Worm (Caenorhabditis elegans) whole organism, L1 larva: Measurements from ENCODE around the gene cnnm-1.

Source experiments
- C04F5.9 ChIP-seq: sonication (generic microtip); optimal IDR thresholded peaks from 2 replicates; lab custom pipeline; 2016; ENCODE audit warnings: missing genetic modification characterization, missing compliant biosample characterization
- C34B4.2 ChIP-seq: sonication (generic microtip); optimal IDR thresholded peaks from 2 replicates; lab custom pipeline; 2017; ENCODE audit warnings: mild to moderate bottlenecking, missing genetic modification characterization, missing compliant biosample characterization
- F16B12.6 ChIP-seq: fragments of 150-350 bp; optimal IDR thresholded peaks from 2 replicates; lab custom pipeline; 2014; ENCODE audit warnings: missing biosample characterization, missing genetic modification characterization
- Y116A8C.19 ChIP-seq: sonication (generic microtip); optimal IDR thresholded peaks from 2 replicates; lab custom pipeline; 2016; ENCODE audit warnings: missing compliant biosample characterization, missing genetic modification characterization, borderline replicate concordance
- alr-1 ChIP-seq: fragments of 200-800 bp; sonication (Bioruptor generic); optimal IDR thresholded peaks from 2 replicates; lab custom pipeline; 2018; ENCODE audit warnings: borderline replicate concordance, mild to moderate bottlenecking, missing genetic modification characterization, missing compliant biosample characterization
- aly-2 ChIP-seq: fragments of 150-350 bp; optimal IDR thresholded peaks from 2 replicates; lab custom pipeline; 2014; ENCODE audit warnings: missing biosample characterization, missing genetic modification characterization
- ceh-63 ChIP-seq: fragments of 200-800 bp; sonication (Bioruptor generic); optimal IDR thresholded peaks from 2 replicates; lab custom pipeline; 2018; ENCODE audit warnings: mild to moderate bottlenecking, missing genetic modification characterization, missing compliant biosample characterization
- ceh-82 ChIP-seq, 3 experiments: fragments of 150-350 bp in 1 of 3; sonication (generic microtip) in 2 of 3; optimal IDR thresholded peaks; 2 replicates each; lab custom pipeline; 2014 to 2017; ENCODE audit warnings: missing biosample characterization in 3 of 3, missing genetic modification characterization in 3 of 3
- ces-1 ChIP-seq: fragments of 150-350 bp; optimal IDR thresholded peaks from 2 replicates; lab custom pipeline; 2014; ENCODE audit warnings: missing biosample characterization, missing genetic modification reagents, missing genetic modification characterization
- dpl-1 ChIP-seq, 3 experiments: fragments of 150-350 bp in 2 of 3; sonication (generic microtip) in 1 of 3; optimal IDR thresholded peaks; 2 replicates each; lab custom pipeline; 2014 to 2017; ENCODE audit warnings: missing biosample characterization in 3 of 3, missing genetic modification characterization in 3 of 3, missing genetic modification reagents in 3 of 3
- dsc-1 ChIP-seq: sonication (generic microtip); optimal IDR thresholded peaks from 2 replicates; lab custom pipeline; 2016; ENCODE audit warnings: mild to moderate bottlenecking, missing genetic modification characterization, missing compliant biosample characterization
- efl-1 ChIP-seq, 4 experiments: fragments of 150-350 bp; optimal IDR thresholded peaks in 3 of 4; peaks in 1 of 4; 1 replicate in 1 of 4; 2 replicates in 3 of 4; lab custom pipeline; 2014; ENCODE audit warnings: missing biosample characterization in 2 of 4, missing genetic modification characterization in 2 of 4, missing genetic modification reagents in 2 of 4
- egl-13 ChIP-seq: sonication (generic microtip); optimal IDR thresholded peaks from 2 replicates; lab custom pipeline; 2016; ENCODE audit warnings: missing genotype, missing genetic modification reagents, missing genetic modification characterization, missing compliant biosample characterization
- egl-27 ChIP-seq, 2 experiments: fragments of 150-350 bp in 1 of 2; sonication (generic microtip); optimal IDR thresholded peaks; 3 replicates each; lab custom pipeline; 2017 to 2018; ENCODE audit warnings: missing biosample characterization in 2 of 2, missing genetic modification characterization in 2 of 2, missing genetic modification reagents in 2 of 2
- elt-2 ChIP-seq: sonication (generic microtip); optimal IDR thresholded peaks from 2 replicates; lab custom pipeline; 2016; ENCODE audit warnings: missing genetic modification characterization, mild to moderate bottlenecking, inconsistent platforms, missing compliant biosample characterization, missing genetic modification reagents
- elt-3 ChIP-seq, 6 experiments: fragments of 150-350 bp in 1 of 6; sonication (generic microtip); optimal IDR thresholded peaks; 2 replicates each; lab custom pipeline; 2017 to 2018; ENCODE audit warnings: missing biosample characterization in 6 of 6, missing genetic modification characterization in 6 of 6, inconsistent platforms in 1 of 6
- fkh-4 ChIP-seq: sonication (generic microtip); optimal IDR thresholded peaks from 2 replicates; lab custom pipeline; 2016; ENCODE audit warnings: missing compliant biosample characterization, missing genetic modification characterization, borderline replicate concordance
- grh-1 ChIP-seq: fragments of 200-800 bp; sonication (Bioruptor generic); IDR thresholded peaks from 2 replicates; pipeline ENCODE4 v1.3.6; 2022; ENCODE audit warnings: missing genetic modification reagents, missing genetic modification characterization, missing compliant biosample characterization
- hlh-17 ChIP-seq: fragments of 200-800 bp; sonication (Bioruptor generic); optimal IDR thresholded peaks from 2 replicates; lab custom pipeline; 2018; ENCODE audit warnings: missing genetic modification characterization, mild to moderate bottlenecking, missing compliant biosample characterization, moderate library complexity, borderline replicate concordance
- irx-1 ChIP-seq: sonication (generic microtip); optimal IDR thresholded peaks from 2 replicates; lab custom pipeline; 2016; ENCODE audit warnings: missing genetic modification characterization, missing compliant biosample characterization
- jun-1 ChIP-seq: fragments of 150-350 bp; optimal IDR thresholded peaks from 2 replicates; lab custom pipeline; 2014; ENCODE audit warnings: missing biosample characterization, missing genetic modification reagents, missing genetic modification characterization
- lin-14 ChIP-seq: fragments of 200-800 bp; sonication (Bioruptor generic); optimal IDR thresholded peaks from 2 replicates; lab custom pipeline; 2018; ENCODE audit warnings: mild to moderate bottlenecking, missing genetic modification characterization, moderate library complexity, missing compliant biosample characterization
- lir-3 ChIP-seq: sonication (generic microtip); optimal IDR thresholded peaks from 2 replicates; lab custom pipeline; 2016; ENCODE audit warnings: mild to moderate bottlenecking, missing genetic modification characterization, moderate library complexity, missing compliant biosample characterization; ENCODE audit not compliant: poor library complexity
- nhr-12 ChIP-seq: sonication (generic microtip); optimal IDR thresholded peaks from 2 replicates; lab custom pipeline; 2017; ENCODE audit warnings: missing biosample characterization, missing genetic modification characterization
- nhr-20 ChIP-seq: sonication (generic microtip); optimal IDR thresholded peaks from 2 replicates; lab custom pipeline; 2016; ENCODE audit warnings: mild to moderate bottlenecking, missing genetic modification characterization, missing compliant biosample characterization
- nhr-237 ChIP-seq: fragments of 150-350 bp; optimal IDR thresholded peaks from 2 replicates; lab custom pipeline; 2014; ENCODE audit warnings: missing biosample characterization, missing genetic modification characterization
- nhr-28 ChIP-seq: fragments of 150-350 bp; optimal IDR thresholded peaks from 2 replicates; lab custom pipeline; 2014; ENCODE audit warnings: missing biosample characterization, missing genetic modification characterization
- nhr-71 ChIP-seq: sonication (generic microtip); optimal IDR thresholded peaks from 2 replicates; lab custom pipeline; 2016; ENCODE audit warnings: mild to moderate bottlenecking, missing genetic modification characterization, moderate library complexity, missing compliant biosample characterization
- nhr-77 ChIP-seq: fragments of 150-350 bp; optimal IDR thresholded peaks from 2 replicates; lab custom pipeline; 2014; ENCODE audit warnings: missing biosample characterization, missing genetic modification characterization
- nhr-84 ChIP-seq: sonication (generic microtip); optimal IDR thresholded peaks from 2 replicates; lab custom pipeline; 2017; ENCODE audit warnings: missing biosample characterization, missing genetic modification characterization
- nhr-85 ChIP-seq: sonication (generic microtip); peaks from one replicate; lab custom pipeline; 2016; ENCODE audit warnings: missing genetic modification characterization, inconsistent platforms, missing compliant biosample characterization
- pag-3 ChIP-seq: sonication (generic microtip); optimal IDR thresholded peaks from 2 replicates; lab custom pipeline; 2017; ENCODE audit warnings: missing genetic modification characterization, mild to moderate bottlenecking, missing compliant biosample characterization, antibody characterized with exemption, borderline replicate concordance; ENCODE audit not compliant: insufficient read depth
- pax-3 ChIP-seq: fragments of 200-800 bp; sonication (Bioruptor generic); optimal IDR thresholded peaks from 2 replicates; lab custom pipeline; 2018; ENCODE audit warnings: mild to moderate bottlenecking, missing genetic modification characterization, moderate library complexity, missing compliant biosample characterization
- rnt-1 ChIP-seq: sonication (generic microtip); optimal IDR thresholded peaks from 2 replicates; lab custom pipeline; 2016; ENCODE audit warnings: mild to moderate bottlenecking, missing genetic modification characterization, moderate library complexity, missing compliant biosample characterization
- snpc-4 ChIP-seq: fragments of 150-350 bp; optimal IDR thresholded peaks from 2 replicates; lab custom pipeline; 2014; ENCODE audit warnings: missing biosample characterization, missing genetic modification characterization
- sptf-1 ChIP-seq: fragments of 150-350 bp; optimal IDR thresholded peaks from 2 replicates; lab custom pipeline; 2014; ENCODE audit warnings: missing biosample characterization, missing genetic modification characterization
- sup-37 ChIP-seq: fragments of 200-800 bp; sonication (Bioruptor generic); optimal IDR thresholded peaks from 2 replicates; lab custom pipeline; 2018; ENCODE audit warnings: mild to moderate bottlenecking, missing genetic modification characterization, missing compliant biosample characterization
- swsn-7 ChIP-seq: sonication (generic microtip); optimal IDR thresholded peaks from 2 replicates; lab custom pipeline; 2016; ENCODE audit warnings: missing genetic modification characterization, missing compliant biosample characterization
- tbx-2 ChIP-seq: sonication (generic microtip); optimal IDR thresholded peaks from 2 replicates; lab custom pipeline; 2016; ENCODE audit warnings: missing genetic modification characterization, missing compliant biosample characterization
- tlp-1 ChIP-seq: fragments of 150-350 bp; optimal IDR thresholded peaks from 2 replicates; lab custom pipeline; 2014; ENCODE audit warnings: missing biosample characterization, missing genetic modification characterization
- unc-130 ChIP-seq: fragments of 150-350 bp; optimal IDR thresholded peaks from 2 replicates; lab custom pipeline; 2017; ENCODE audit warnings: missing biosample characterization, missing genetic modification characterization, inconsistent platforms
- unc-86 ChIP-seq: sonication (generic microtip); optimal IDR thresholded peaks from 2 replicates; lab custom pipeline; 2016; ENCODE audit warnings: missing genetic modification characterization, missing compliant biosample characterization
- unc-98 ChIP-seq: fragments of 200-800 bp; sonication (Bioruptor generic); IDR thresholded peaks from 2 replicates; pipeline ENCODE4 v1.3.6; 2022; ENCODE audit warnings: missing genetic modification characterization, missing compliant biosample characterization
- ztf-11 ChIP-seq, 2 experiments: sonication (generic microtip); optimal IDR thresholded peaks; 2 replicates each; lab custom pipeline; 2016 to 2017; ENCODE audit warnings: missing genetic modification characterization in 2 of 2, missing biosample characterization in 1 of 2, missing compliant biosample characterization in 1 of 2
- ztf-4 ChIP-seq: fragments of 150-350 bp; optimal IDR thresholded peaks from 2 replicates; lab custom pipeline; 2014; ENCODE audit warnings: missing biosample characterization, missing genetic modification characterization

The cnnm-1 gene

DNA sequence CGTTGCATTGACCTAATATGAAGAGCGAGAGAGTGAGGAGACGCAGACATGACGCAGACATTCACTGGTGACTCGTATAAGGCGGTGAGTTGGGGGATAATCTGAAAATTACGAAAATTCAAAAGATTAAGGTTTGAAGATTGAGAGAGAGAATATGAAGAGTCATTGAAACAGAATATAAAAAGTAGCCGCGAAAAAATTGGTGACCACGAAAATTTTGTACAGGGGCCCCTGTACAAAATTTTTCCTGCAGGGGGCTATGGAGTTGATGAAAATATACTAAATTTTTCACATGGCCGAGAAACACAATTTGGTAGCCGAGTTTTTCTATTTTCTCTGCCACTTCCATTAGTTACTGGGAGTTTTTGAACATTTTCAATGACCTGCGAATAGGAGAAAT lies at the start of gene cnnm-1:
TSS of gene cnnm-1 (minus strand) at position 101 of the 400 bp plus-strand sequence.
- TF ChIP-seq dsc-1 (tag; lab: Kevin White, UChicago) (peak; percentile 15), ceh-82 (tag; optimal IDR thresholded peaks at IDR 0.05; lab: Kevin White, UChicago) (no peak)

- no peak for TF ChIP-seq lin-14 (GFP tag; lab: Kevin White, UChicago)
- TF ChIP-seq elt-3 (tag; optimal IDR thresholded peaks at IDR 0.05; lab: Kevin White, UChicago), result no peak
- no peak for TF ChIP-seq Y116A8C.19
- TF ChIP-seq pag-3 (tag; lab: Kevin White, UChicago), result no peak
- TF ChIP-seq F16B12.6, result no peak
- no peak for TF ChIP-seq elt-2
- TF ChIP-seq nhr-84, result no peak
- no peak for TF ChIP-seq dpl-1 (GFP tag; optimal IDR thresholded peaks at IDR 0.05; lab: Kevin White, UChicago)
- no peak for TF ChIP-seq unc-130 (tag; lab: Kevin White, UChicago)
- TF ChIP-seq tbx-2 (tag; lab: Kevin White, UChicago), result no peak
- no peak for TF ChIP-seq egl-13
- no peak for TF ChIP-seq unc-98
Observed at ce11 chrIV:17255001-17255400, 48.4 kb upstream of the cnnm-1 start, which contains the start of gene gtf-2E1. Gene gtf-2E1, plus strand, starts transcription at chrIV:17255301.

ce11 chrIV:17253435-17253834 lies 46.8 kb upstream of the cnnm-1 start:
- TF ChIP-seq nhr-12 (tag; lab: Kevin White, UChicago) (no peak), lir-3 (tag; lab: Kevin White, UChicago) (no peak), nhr-85 (tag; lab: Kevin White, UChicago) (no peak), ces-1 (GFP tag; lab: Kevin White, UChicago) (no peak), irx-1 (no peak), unc-98 (no peak), swsn-7 (tag; lab: Kevin White, UChicago) (no peak), snpc-4 (tag; lab: Kevin White, UChicago) (no peak), sup-37 (GFP tag; lab: Kevin White, UChicago) (no peak), egl-27 (tag; optimal IDR thresholded peaks at IDR 0.05; lab: Kevin White, UChicago) (no peak), jun-1 (no peak), aly-2 (tag; lab: Kevin White, UChicago) (no peak), alr-1 (tag; lab: Kevin White, UChicago) (no peak), elt-2 (no peak), sptf-1 (tag; lab: Kevin White, UChicago) (no peak), fkh-4 (tag; lab: Kevin White, UChicago) (no peak), nhr-77 (tag; lab: Kevin White, UChicago) (no peak)

- TF ChIP-seq ztf-11 (tag; optimal IDR thresholded peaks at IDR 0.05; lab: Kevin White, UChicago) (peak; percentile 62 to 95), nhr-237 (peak; percentile 97), nhr-77 (tag; lab: Kevin White, UChicago) (peak; percentile 98), C04F5.9 (peak; percentile 92), ztf-4 (tag; lab: Kevin White, UChicago) (peak; percentile 97), swsn-7 (tag; lab: Kevin White, UChicago) (peak; percentile 99), tbx-2 (tag; lab: Kevin White, UChicago) (peak; percentile 99), rnt-1 (peak; percentile 99), F16B12.6 (peak; percentile 79), aly-2 (tag; lab: Kevin White, UChicago) (peak; percentile 94), grh-1 (GFP tag; lab: Robert Waterston, UW) (peak; percentile 98), nhr-28 (tag; lab: Kevin White, UChicago) (no peak), pax-3 (tag; lab: Kevin White, UChicago) (peak; percentile 98), nhr-20 (tag; lab: Kevin White, UChicago) (peak; percentile 99), C34B4.2 (tag; lab: Kevin White, UChicago) (peak; percentile 91), ceh-63 (GFP tag; lab: Kevin White, UChicago) (no peak), unc-86 (tag; lab: Kevin White, UChicago) (peak; percentile 99), hlh-17 (GFP tag; lab: Kevin White, UChicago) (no peak), ces-1 (GFP tag; lab: Kevin White, UChicago) (peak; percentile 17), pag-3 (tag; lab: Kevin White, UChicago) (peak; percentile 74), nhr-71 (tag; lab: Kevin White, UChicago) (peak; percentile 99), tlp-1 (tag; lab: Kevin White, UChicago) (no peak), efl-1 (optimal IDR thresholded peaks at IDR 0.05; lab: Kevin White, UChicago) (peak; percentile 100), efl-1 (GFP tag; optimal IDR thresholded peaks at IDR 0.05 in 1 of 2; lab: Kevin White, UChicago) (peak; percentile 100), fkh-4 (tag; lab: Kevin White, UChicago) (peak; percentile 82)
Observed at ce11 chrIV:17249691-17250181, 43.1 kb upstream of the cnnm-1 start, which contains the start of gene eelo-2. Gene eelo-2, plus strand, starts transcription at chrIV:17250131.
